Worm (Caenorhabditis elegans): Measurements from ENCODE around the gene T02H6.3.

- no peak for TF ChIP-seq skn-1 (tag; optimal IDR thresholded peaks at IDR 0.05)
- no peak for TF ChIP-seq blmp-1 (tag; optimal IDR thresholded peaks at IDR 0.05; ENCODE audit: insufficient read depth)
- no peak for TF ChIP-seq lin-13 (GFP tag; optimal IDR thresholded peaks at IDR 0.05)
- no peak for TF ChIP-seq nhr-6 (tag; optimal IDR thresholded peaks at IDR 0.05)
- no peak for TF ChIP-seq nhr-77 (tag; optimal IDR thresholded peaks at IDR 0.05)
Measured at ce11 chrII:680612-681011, 11.0 kb upstream of the T02H6.3 start, which contains the start of the genes T02H6.10 and T02H6.8.
